Fruit fly (Drosophila melanogaster) whole organism, adult: ENCODE results near the gene Pus10.

Source experiments
- CG14711 ChIP-seq: fragments of 200-800 bp; sonication (Bioruptor generic); optimal IDR thresholded peaks from 2 replicates; lab custom pipeline; 2018; ENCODE audit warnings: missing biosample characterization, mild to moderate bottlenecking, missing genetic modification characterization, moderate library complexity
- Mnt ChIP-seq: fragments of 200-800 bp; sonication (Bioruptor generic); optimal IDR thresholded peaks from 2 replicates; lab custom pipeline; 2016; ENCODE audit warnings: missing biosample characterization, mild to moderate bottlenecking, missing genetic modification characterization

DNA sequence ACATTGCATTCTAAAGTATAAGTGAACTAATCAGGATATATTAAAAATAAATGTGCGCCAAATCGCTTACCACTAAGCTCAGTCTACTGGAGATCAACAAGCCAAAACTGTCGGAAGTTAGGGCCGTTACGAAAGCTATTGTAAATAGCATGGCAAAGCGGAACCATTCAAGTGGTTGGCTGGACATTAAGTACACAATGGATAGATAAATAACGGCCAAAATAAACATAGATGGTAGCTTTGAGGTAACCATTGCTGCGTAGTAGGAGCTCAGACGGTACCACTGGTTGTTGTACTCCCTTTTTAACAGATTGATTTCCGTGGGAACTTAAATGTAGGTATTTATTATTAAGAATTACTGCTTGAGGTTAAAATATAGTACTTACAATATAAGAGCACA is 37.4 kb downstream of the Pus10 start:
- TF ChIP-seq Mnt (no peak), CG14711 (no peak)
